Fruit fly (Drosophila melanogaster) ovary, adult (tissue): ENCODE measurements around the gene MTPAP.

Source experiments
- CG17801 ChIP-seq: fragments of 200-800 bp; optimal IDR thresholded peaks from 2 replicates; lab custom pipeline; 2019; ENCODE audit warnings: missing biosample characterization, mild to moderate bottlenecking, missing genetic modification characterization, moderate library complexity; ENCODE audit not compliant: partially characterized antibody

Gene MTPAP

DNA sequence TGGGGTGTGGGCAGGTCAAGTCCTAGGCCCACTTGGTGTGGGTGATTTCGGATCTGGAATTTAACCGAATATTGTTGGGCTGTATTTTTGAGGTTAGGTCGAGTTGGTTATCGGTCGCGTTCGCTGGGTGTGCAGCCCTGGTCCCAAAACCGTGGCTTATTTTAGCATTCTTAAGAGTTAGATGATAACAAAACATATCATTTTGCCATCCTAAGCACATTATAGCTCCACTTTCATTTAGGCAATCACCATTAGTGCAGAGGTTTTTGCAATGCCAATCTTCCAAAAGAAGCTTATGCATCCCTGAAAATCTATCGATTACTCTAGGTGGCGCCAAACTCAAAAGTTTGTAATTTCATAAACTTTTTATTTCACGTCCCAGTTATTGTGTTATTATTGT lies at the start of gene MTPAP:
Gene MTPAP, minus strand, starts transcription at position 103 of the 400 bp plus-strand sequence.
- TF ChIP-seq CG17801 (GFP tag; lab: Kevin White, UChicago): no peak

dm6 chrX:1398455-1399055 lies 49.4 kb upstream of the MTPAP start:
- TF ChIP-seq CG17801 (GFP tag; lab: Kevin White, UChicago): no peak

- TF ChIP-seq CG17801 (GFP tag; lab: Kevin White, UChicago): no peak
These were observed 48.7 kb upstream of the MTPAP start for dm6 chrX:1397649-1398454.

- TF ChIP-seq CG17801 (GFP tag; lab: Kevin White, UChicago): peak; percentile 58
These were observed 43.7 kb upstream of the MTPAP start, which contains the start of gene Rilpl for dm6 chrX:1392875-1393274. TSS of gene Rilpl (plus strand) at chrX:1393054.

DNA sequence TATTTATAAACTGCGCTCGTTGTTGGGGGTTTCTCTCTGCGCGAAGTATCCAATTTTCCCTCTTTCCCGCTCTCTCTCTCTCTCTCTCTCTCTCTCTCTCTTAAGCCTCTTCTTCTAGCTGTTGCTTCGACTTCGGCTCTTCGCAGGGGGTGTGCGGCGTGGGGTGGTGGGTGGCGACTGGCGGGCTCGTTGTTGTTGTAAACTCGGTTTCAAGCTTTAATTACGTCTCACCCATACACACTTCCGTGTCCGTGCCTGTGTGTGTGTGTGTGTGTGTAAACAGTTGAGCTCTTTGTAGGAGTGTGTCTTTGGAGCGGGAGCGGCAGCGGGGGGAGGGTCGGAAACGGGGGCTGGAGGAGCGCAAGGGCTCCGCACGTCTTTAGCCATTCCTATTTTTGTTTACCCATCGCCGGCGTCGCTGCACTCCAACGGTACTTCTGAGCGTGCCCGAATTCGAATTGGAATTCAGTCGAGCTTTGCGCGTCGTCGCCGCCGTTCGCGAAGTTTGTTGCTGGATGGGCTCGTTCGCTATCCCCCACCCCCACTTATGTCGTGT lies 39.1 kb upstream of the MTPAP start:
- TF ChIP-seq CG17801 (GFP tag; lab: Kevin White, UChicago): no peak

DNA sequence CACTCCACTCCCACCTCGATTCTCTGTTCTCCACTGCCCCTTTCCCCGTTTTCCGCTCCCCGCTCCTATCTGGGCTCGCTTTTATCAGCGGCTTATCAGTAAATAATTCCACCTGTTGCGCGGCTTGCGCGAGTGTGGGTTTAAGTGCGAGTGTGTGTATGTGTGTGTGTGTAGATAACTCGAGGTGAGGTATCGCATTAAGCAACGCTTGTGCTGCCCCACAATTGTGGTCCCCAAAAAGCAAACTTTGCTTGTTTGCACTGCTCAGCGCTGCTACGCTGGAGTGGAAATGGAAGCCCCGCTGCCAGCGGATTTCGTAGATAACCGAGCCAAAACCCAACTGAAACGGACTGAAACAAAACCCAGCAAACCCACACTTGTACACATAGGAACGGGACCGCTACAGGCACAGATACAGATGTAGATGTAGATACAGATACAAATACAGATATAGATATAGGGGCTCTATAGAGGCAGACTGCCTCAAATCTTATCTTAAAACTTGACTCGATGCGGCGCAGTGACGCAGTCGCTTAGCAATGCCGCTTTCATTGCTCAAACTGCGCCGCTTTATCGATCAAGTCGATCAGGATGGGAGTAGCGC lies 38.1 kb upstream of the MTPAP start:
- no peak for TF ChIP-seq CG17801 (GFP tag; lab: Kevin White, UChicago)

- TF ChIP-seq CG17801 (GFP tag; lab: Kevin White, UChicago): no peak
These were observed 35.1 kb upstream of the MTPAP start for dm6 chrX:1384232-1384631.

DNA sequence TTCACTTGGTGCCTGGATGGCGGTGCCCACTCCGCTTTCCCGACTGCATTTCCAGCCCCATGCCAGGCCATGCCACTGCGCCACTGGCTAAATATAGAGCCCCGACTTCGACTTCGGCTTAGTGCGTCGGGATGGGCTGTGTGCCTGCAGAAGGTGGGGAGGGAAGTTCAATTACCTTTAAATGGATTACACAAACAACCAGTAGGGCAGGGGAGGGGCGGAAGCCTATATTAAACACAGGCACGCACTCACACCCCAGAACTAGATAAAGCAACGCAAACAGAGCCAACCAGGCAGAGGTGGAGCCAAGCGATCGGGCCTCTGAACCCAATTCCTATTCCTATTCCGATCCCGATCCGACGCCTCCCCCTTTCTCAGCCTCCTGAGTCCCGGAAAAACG lies 33.3 kb upstream of the MTPAP start:
- no peak for TF ChIP-seq CG17801 (GFP tag; lab: Kevin White, UChicago)

DNA sequence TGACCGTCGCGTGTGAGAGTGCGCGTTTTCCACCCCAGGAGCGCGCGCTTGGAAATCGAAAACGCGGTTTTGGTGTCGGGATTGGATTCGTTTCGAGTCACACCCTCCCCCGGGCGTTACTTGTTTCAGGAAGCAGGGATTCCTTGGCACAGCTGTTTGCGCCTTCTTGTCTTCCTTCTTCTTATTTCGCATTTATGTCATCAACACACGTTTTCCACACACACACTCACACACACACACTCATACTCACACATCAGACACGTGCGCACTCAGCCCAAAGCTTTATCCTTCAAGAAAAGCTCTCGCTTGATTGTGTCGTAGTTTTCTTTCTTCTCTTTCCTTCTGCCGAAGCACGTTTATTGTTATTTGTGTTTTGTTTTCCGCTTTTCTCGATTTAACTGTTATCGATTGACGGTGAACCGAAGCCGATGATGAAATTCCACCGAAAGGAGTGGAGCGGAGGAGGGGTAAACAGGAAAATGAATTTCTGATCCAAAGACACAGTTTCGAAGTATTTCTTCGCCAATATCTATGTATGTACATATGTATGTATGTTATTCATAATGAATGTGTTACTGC lies 32.3 kb upstream of the MTPAP start:
- TF ChIP-seq CG17801 (GFP tag; lab: Kevin White, UChicago): no peak

DNA sequence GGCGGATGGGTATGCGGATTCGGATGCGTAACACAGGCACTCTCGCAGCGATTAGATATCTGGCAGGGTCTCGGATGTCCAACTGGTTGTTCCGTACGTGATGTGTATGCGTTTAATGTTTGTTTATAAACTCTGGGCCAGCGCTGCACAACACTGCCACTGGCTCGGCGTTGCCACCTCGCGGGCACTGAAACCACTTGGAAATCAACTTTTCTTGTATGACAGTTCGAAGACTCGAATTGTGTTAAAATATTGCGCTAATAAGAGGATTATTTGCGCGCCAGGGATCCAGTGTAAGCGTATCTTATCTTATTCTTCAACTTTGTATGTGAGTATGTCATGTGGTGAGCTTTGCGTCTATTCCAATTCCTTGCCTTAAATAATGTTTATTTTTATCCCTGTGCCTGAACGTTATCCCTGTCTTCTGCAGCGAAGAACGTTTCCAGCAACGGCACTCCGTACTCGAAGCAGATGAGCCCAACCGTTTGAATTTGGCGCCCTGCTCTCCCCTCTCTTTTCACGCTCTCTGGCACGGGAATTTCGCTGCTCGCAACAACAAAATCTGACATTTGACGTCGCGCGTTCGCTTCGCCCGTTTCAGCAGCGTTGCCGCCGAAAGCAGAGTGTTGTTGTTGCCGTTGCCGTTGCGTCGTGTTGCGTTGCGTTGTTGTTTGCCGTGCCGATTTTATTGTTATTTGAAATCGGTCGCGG lies 31.3 kb upstream of the MTPAP start, which contains the start of the genes CG3719 and CG32813:
Gene CG3719, minus strand, starts transcription at position 131 of the 711 bp plus-strand sequence.
Gene CG32813, plus strand, starts transcription at position 565 of the 711 bp plus-strand sequence.
- no peak for TF ChIP-seq CG17801 (GFP tag; lab: Kevin White, UChicago)

dm6 chrX:1379692-1380349 lies 30.7 kb upstream of the MTPAP start:
- TF ChIP-seq CG17801 (GFP tag; lab: Kevin White, UChicago): no peak

- no peak for TF ChIP-seq CG17801 (GFP tag; lab: Kevin White, UChicago)
These were observed 26.3 kb upstream of the MTPAP start, which contains the start of gene AMPKalpha for dm6 chrX:1375265-1375958. TSS of gene AMPKalpha (plus strand) at chrX:1375536.

DNA sequence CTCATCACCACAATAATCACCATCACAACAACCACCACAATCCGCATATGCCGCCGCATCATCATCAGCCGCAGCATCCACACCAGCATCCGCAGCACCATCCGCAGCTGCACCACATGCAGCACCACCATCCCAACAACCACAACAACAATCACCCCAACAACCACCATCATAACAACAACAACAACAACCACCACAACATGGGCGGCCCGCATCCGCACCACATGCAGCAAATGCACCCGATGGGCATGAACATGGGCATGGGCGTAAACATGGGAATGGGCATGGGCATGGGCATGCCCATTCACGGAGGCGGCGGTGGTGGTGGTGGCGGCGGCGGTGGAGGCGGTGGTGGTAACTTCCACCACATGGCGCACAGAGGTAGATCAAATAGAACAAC lies 23.5 kb upstream of the MTPAP start:
- no peak for TF ChIP-seq CG17801 (GFP tag; lab: Kevin White, UChicago)
